Worm (Caenorhabditis elegans) whole organism, late embryonic: ENCODE measurements around the gene C31H2.3.

Experiments used
- F13H6.1 ChIP-seq: sonication (generic microtip); optimal IDR thresholded peaks from 2 replicates; lab custom pipeline; 2016; ENCODE audit warnings: missing genetic modification characterization, missing compliant biosample characterization
- ceh-2 ChIP-seq: sonication (generic microtip); optimal IDR thresholded peaks from 2 replicates; lab custom pipeline; 2016; ENCODE audit warnings: missing genotype, missing genetic modification characterization, missing compliant biosample characterization
- elt-2 ChIP-seq: sonication (generic microtip); optimal IDR thresholded peaks from 2 replicates; lab custom pipeline; 2016; ENCODE audit warnings: missing genetic modification reagents, missing genetic modification characterization, missing compliant biosample characterization
- fkh-6 ChIP-seq: sonication (generic microtip); optimal IDR thresholded peaks from 2 replicates; lab custom pipeline; 2016; ENCODE audit warnings: missing genetic modification characterization, missing compliant biosample characterization
- hlh-13 ChIP-seq: fragments of 200-800 bp; sonication (Bioruptor generic); optimal IDR thresholded peaks from 2 replicates; lab custom pipeline; 2018; ENCODE audit warnings: mild to moderate bottlenecking, missing genetic modification characterization, missing compliant biosample characterization
- lim-6 ChIP-seq: sonication (generic microtip); optimal IDR thresholded peaks from 2 replicates; lab custom pipeline; 2016; ENCODE audit warnings: missing genetic modification characterization, missing compliant biosample characterization
- odd-2 ChIP-seq: sonication (generic microtip); optimal IDR thresholded peaks from 2 replicates; lab custom pipeline; 2017; ENCODE audit warnings: antibody characterized with exemption, mild to moderate bottlenecking, missing genetic modification characterization, missing compliant biosample characterization
- pha-4 ChIP-seq: fragments of 150-350 bp; optimal IDR thresholded peaks from 2 replicates; lab custom pipeline; 2018; ENCODE audit warnings: missing biosample characterization, missing genetic modification reagents, missing genetic modification characterization
- syd-9 ChIP-seq: sonication (generic microtip); optimal IDR thresholded peaks from 2 replicates; lab custom pipeline; 2016; ENCODE audit warnings: mild to moderate bottlenecking, missing genetic modification characterization, moderate library complexity, missing compliant biosample characterization
- unc-3 ChIP-seq, 2 experiments: fragments of 200-800 bp in 1 of 2; sonication (Bioruptor generic) in 1 of 2; sonication (generic microtip) in 1 of 2; conservative IDR thresholded peaks in 1 of 2; optimal IDR thresholded peaks in 1 of 2; 2 replicates each; pipeline versions ENCODE4 v1.3.6 to Lab custom; 2016 to 2022; ENCODE audit warnings: missing compliant biosample characterization in 2 of 2, missing genetic modification characterization in 2 of 2, missing genetic modification reagents in 1 of 2

DNA sequence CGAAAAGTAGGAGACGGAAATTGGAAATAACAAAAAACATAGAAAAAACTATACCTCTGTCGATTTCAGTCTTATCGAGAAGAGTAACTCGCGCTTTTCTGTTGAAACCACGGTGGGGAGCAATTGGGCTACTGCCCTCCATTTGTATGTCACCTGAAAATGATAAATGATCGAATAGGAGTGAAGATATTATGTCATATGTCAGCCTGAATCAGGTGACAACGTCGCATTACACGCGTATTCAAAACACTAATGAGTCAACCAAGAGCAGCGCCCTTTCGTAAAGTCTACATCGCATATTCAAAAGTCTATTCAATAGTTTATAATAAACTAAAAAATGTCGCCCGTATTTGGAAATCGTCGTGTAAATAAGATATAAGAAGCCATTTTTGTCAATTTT, 1.2 kb downstream of the C31H2.3 start:
- TF ChIP-seq unc-3 (GFP tag; conservative IDR thresholded peaks at IDR 0.05; lab: Robert Waterston, UW): no peak
- no peak for TF ChIP-seq unc-3 (tag; optimal IDR thresholded peaks at IDR 0.05; lab: Kevin White, UChicago)
- no peak for TF ChIP-seq F13H6.1 (tag; lab: Kevin White, UChicago)
- TF ChIP-seq syd-9 (tag; lab: Kevin White, UChicago): no peak
- TF ChIP-seq ceh-2: no peak
- no peak for TF ChIP-seq elt-2 (tag; lab: Kevin White, UChicago)
- no peak for TF ChIP-seq fkh-6 (tag; lab: Kevin White, UChicago)
- no peak for TF ChIP-seq odd-2 (tag; lab: Kevin White, UChicago)
- TF ChIP-seq hlh-13 (GFP tag; lab: Kevin White, UChicago): no peak
- no peak for TF ChIP-seq lim-6 (tag; lab: Kevin White, UChicago)
- no peak for TF ChIP-seq pha-4 (tag; lab: Kevin White, UChicago)
